Fruit fly (Drosophila melanogaster): ENCODE measurements around the gene CG32755.

Gene CG32755

dm6 chrX:5969860-5970665 lies 20.0 kb downstream of the CG32755 start (continued):
- peak; percentile 72 for TF ChIP-seq CG18262 (tag; optimal IDR thresholded peaks at IDR 0.05)
- peak; percentile 85 for TF ChIP-seq CG4360 (GFP tag; IDR thresholded peaks at IDR 0.05)
- peak; percentile 38 for TF ChIP-seq sug (tag; optimal IDR thresholded peaks at IDR 0.05)
- TF ChIP-seq Neu2 (GFP tag; optimal IDR thresholded peaks at IDR 0.05; ENCODE audit: borderline replicate concordance): no peak
- TF ChIP-seq CG17359 (tag; optimal IDR thresholded peaks at IDR 0.05): peak; percentile 29
- peak; percentile 22 for TF ChIP-seq Fer3 (tag; optimal IDR thresholded peaks at IDR 0.05)
- TF ChIP-seq fd64A (GFP tag; optimal IDR thresholded peaks at IDR 0.05): peak; percentile 29
- peak; percentile 12 for TF ChIP-seq Abd-B (GFP tag; optimal IDR thresholded peaks at IDR 0.05)
- peak; percentile 45 for TF ChIP-seq slbo (GFP tag; IDR thresholded peaks at IDR 0.05)
- no peak for TF ChIP-seq CG18476 (GFP tag; optimal IDR thresholded peaks at IDR 0.05)
- peak; percentile 58 for TF ChIP-seq dmrt99B (tag; optimal IDR thresholded peaks at IDR 0.05)
- TF ChIP-seq dmrt11E (tag; optimal IDR thresholded peaks at IDR 0.05): peak; percentile 60
- TF ChIP-seq CG6272 (GFP tag; IDR thresholded peaks at IDR 0.05): 0 out of 2 replicates have a peak, but pooled peaks have one; percentile 17
- TF ChIP-seq Max (GFP tag; optimal IDR thresholded peaks at IDR 0.05): peak; percentile 13
- peak; percentile 23 for TF ChIP-seq CG10147 (GFP tag; optimal IDR thresholded peaks at IDR 0.05)
- TF ChIP-seq Med (GFP tag): peak; percentile 59
- peak; percentile 47 for TF ChIP-seq lmd (GFP tag; IDR thresholded peaks at IDR 0.05)
- TF ChIP-seq az2 (GFP tag; optimal IDR thresholded peaks at IDR 0.05): peak; percentile 22
- no peak; the same call in 2 of the 3 replicates for TF ChIP-seq CG11093 (GFP tag; IDR thresholded peaks at IDR 0.05)
- TF ChIP-seq CG8388 (GFP tag; optimal IDR thresholded peaks at IDR 0.05): peak; percentile 28
- peak in 1 of 2 experiments; percentile 28 for TF ChIP-seq dpn (GFP tag; optimal IDR thresholded peaks at IDR 0.05)
- no peak for TF ChIP-seq D (optimal IDR thresholded peaks at IDR 0.05)
- peak; percentile 30 for TF ChIP-seq D (GFP tag; optimal IDR thresholded peaks at IDR 0.05)
- TF ChIP-seq Asciz (GFP tag; optimal IDR thresholded peaks at IDR 0.05): no peak
- peak; percentile 49 for TF ChIP-seq E2f1 (GFP tag; IDR thresholded peaks at IDR 0.05)
- TF ChIP-seq wek (GFP tag; optimal IDR thresholded peaks at IDR 0.05): no peak
- TF ChIP-seq bsh (GFP tag; optimal IDR thresholded peaks at IDR 0.05): peak in 1 of 2 experiments; percentile 39
- peak; percentile 16; the same call in 1 of the 2 replicates for TF ChIP-seq ranshi (GFP tag; IDR thresholded peaks at IDR 0.05)
- TF ChIP-seq CG18599 (GFP tag; optimal IDR thresholded peaks at IDR 0.05): peak; percentile 57
- TF ChIP-seq so (GFP tag; IDR thresholded peaks at IDR 0.05): 0 out of 3 replicates have a peak, but pooled peaks have one; percentile 9
- TF ChIP-seq Oli (tag; optimal IDR thresholded peaks at IDR 0.05): peak; percentile 46
- TF ChIP-seq CG11247 (GFP tag; IDR thresholded peaks at IDR 0.05): 0 out of 2 replicates have a peak, but pooled peaks have one; percentile 25
- TF ChIP-seq CG1024 (GFP tag; IDR thresholded peaks at IDR 0.05): 0 out of 2 replicates have a peak, but pooled peaks have one; percentile 10
- TF ChIP-seq dysf (GFP tag; IDR thresholded peaks at IDR 0.05): peak; percentile 57
- 0 out of 2 replicates have a peak, but pooled peaks have one; percentile 11 for TF ChIP-seq Awh (GFP tag; IDR thresholded peaks at IDR 0.05)
- peak; percentile 38 for TF ChIP-seq CG32532 (GFP tag; IDR thresholded peaks at IDR 0.05)
- peak; percentile 55 for TF ChIP-seq vvl (GFP tag; IDR thresholded peaks at IDR 0.05)
- TF ChIP-seq CG10366 (GFP tag; IDR thresholded peaks at IDR 0.05): peak; percentile 8; the same call in 1 of the 2 replicates
- peak; percentile 67 for TF ChIP-seq CG5180 (GFP tag; optimal IDR thresholded peaks at IDR 0.05)
- peak; percentile 52 for TF ChIP-seq CG12659 (GFP tag; optimal IDR thresholded peaks at IDR 0.05)
- peak; percentile 29; the same call in 1 of the 2 replicates for TF ChIP-seq CG11085 (GFP tag; IDR thresholded peaks at IDR 0.05)
- peak; percentile 69 for TF ChIP-seq CG6689 (GFP tag; IDR thresholded peaks at IDR 0.05)
- TF ChIP-seq rib (GFP tag; IDR thresholded peaks at IDR 0.05): no peak
- TF ChIP-seq CG15269 (tag; optimal IDR thresholded peaks at IDR 0.05): peak; percentile 56
- TF ChIP-seq ci (GFP tag; IDR thresholded peaks at IDR 0.05): peak; percentile 76
- TF ChIP-seq ssp (GFP tag; IDR thresholded peaks at IDR 0.05): peak; percentile 51
- TF ChIP-seq CG9437 (GFP tag; optimal IDR thresholded peaks at IDR 0.05): peak; percentile 11
- peak; percentile 59 for TF ChIP-seq CG7839 (tag; optimal IDR thresholded peaks at IDR 0.05)

All from whole organism, embryonic.